Worm (Caenorhabditis elegans) whole organism, young adult: ENCODE measurements around the gene Y22D7AL.10.

Experiments used
- F37B4.10 ChIP-seq: fragments of 200-800 bp; sonication (Bioruptor generic); IDR thresholded peaks from 2 replicates; pipeline ENCODE4 v1.3.6; 2022; ENCODE audit warnings: missing genetic modification characterization, missing compliant biosample characterization
- F39B2.1 ChIP-seq: fragments of 200-800 bp; sonication (Bioruptor generic); IDR thresholded peaks from 2 replicates; pipeline ENCODE4 v1.3.6; 2022; ENCODE audit warnings: missing genetic modification reagents, missing genetic modification characterization, missing compliant biosample characterization
- F57A8.1 ChIP-seq: fragments of 200-800 bp; sonication (Bioruptor generic); optimal IDR thresholded peaks from 2 replicates; lab custom pipeline; 2018; ENCODE audit warnings: mild to moderate bottlenecking, missing genetic modification characterization, moderate library complexity, missing compliant biosample characterization
- akir-1 ChIP-seq: fragments of 200-800 bp; sonication (Bioruptor generic); optimal IDR thresholded peaks from 2 replicates; lab custom pipeline; 2018; ENCODE audit warnings: mild to moderate bottlenecking, missing genetic modification characterization, moderate library complexity, missing compliant biosample characterization
- attf-3 ChIP-seq: fragments of 200-800 bp; sonication (Bioruptor generic); conservative IDR thresholded peaks from 2 replicates; pipeline ENCODE4 v1.3.6; 2022; ENCODE audit warnings: missing genetic modification reagents, missing genetic modification characterization, missing compliant biosample characterization
- lag-1 ChIP-seq: fragments of 200-800 bp; sonication (Bioruptor generic); IDR thresholded peaks from 2 replicates; pipeline ENCODE4 v1.3.6; 2022; ENCODE audit warnings: missing genetic modification reagents, missing genetic modification characterization, missing compliant biosample characterization
- let-607 ChIP-seq, 2 experiments: fragments of 200-800 bp in 1 of 2; sonication (Bioruptor generic) in 1 of 2; sonication (generic microtip) in 1 of 2; optimal IDR thresholded peaks; 2 replicates each; lab custom pipeline; 2016 to 2018; ENCODE audit warnings: mild to moderate bottlenecking in 2 of 2, missing compliant biosample characterization in 2 of 2, missing genetic modification characterization in 2 of 2, moderate library complexity in 2 of 2, missing genotype in 1 of 2
- lsy-27 ChIP-seq: sonication (generic microtip); optimal IDR thresholded peaks from 2 replicates; lab custom pipeline; 2017; ENCODE audit warnings: missing genetic modification characterization, mild to moderate bottlenecking, missing compliant biosample characterization, antibody characterized with exemption, missing genotype, borderline replicate concordance; ENCODE audit not compliant: insufficient read depth
- nhr-90 ChIP-seq: sonication (generic microtip); optimal IDR thresholded peaks from 2 replicates; lab custom pipeline; 2016; ENCODE audit warnings: missing genotype, mild to moderate bottlenecking, missing genetic modification characterization, missing compliant biosample characterization
- pbrm-1 ChIP-seq: fragments of 200-800 bp; sonication (Bioruptor generic); IDR thresholded peaks from 2 replicates; pipeline ENCODE4 v1.3.6; 2022; ENCODE audit warnings: missing genetic modification reagents, missing genetic modification characterization, missing compliant biosample characterization
- snpc-1.1 ChIP-seq: sonication (generic microtip); optimal IDR thresholded peaks from 2 replicates; lab custom pipeline; 2017; ENCODE audit warnings: missing genetic modification characterization, mild to moderate bottlenecking, missing compliant biosample characterization, antibody characterized with exemption, moderate library complexity, missing genotype, missing genetic modification reagents; ENCODE audit not compliant: insufficient read depth

ce11 chrIII:1613933-1614332 lies 4.8 kb downstream of the Y22D7AL.10 start, which contains the start of gene Y22D7AL.9:
- TF ChIP-seq pbrm-1 (GFP tag; lab: Robert Waterston, UW) (no peak), attf-3 (GFP tag; lab: Robert Waterston, UW) (no peak), F37B4.10 (GFP tag; lab: Robert Waterston, UW) (no peak), snpc-1.1 (tag; lab: Kevin White, UChicago) (no peak), akir-1 (GFP tag; lab: Kevin White, UChicago) (no peak), lag-1 (no peak), lsy-27 (tag; lab: Kevin White, UChicago) (no peak), let-607 (tag; optimal IDR thresholded peaks at IDR 0.05; lab: Kevin White, UChicago) (no peak), nhr-90 (tag; lab: Kevin White, UChicago) (no peak), F57A8.1 (GFP tag; lab: Kevin White, UChicago) (no peak), F39B2.1 (no peak)
